Fruit fly (Drosophila melanogaster): ENCODE measurements around the gene Gp93.

Gene Gp93

dm6 chr3R:27948421-27948906, at the start of gene Gp93 (continued):
- no peak for TF ChIP-seq crp (GFP tag; optimal IDR thresholded peaks at IDR 0.05)
- no peak for TF ChIP-seq lov (optimal IDR thresholded peaks at IDR 0.05)
- no peak for TF ChIP-seq lov (GFP tag; IDR thresholded peaks at IDR 0.05)
- TF ChIP-seq CG43689 (GFP tag; IDR thresholded peaks at IDR 0.05): no peak
- TF ChIP-seq NC2α (GFP tag; optimal IDR thresholded peaks at IDR 0.05): peak; percentile 57
- TF ChIP-seq hkb (optimal IDR thresholded peaks at IDR 0.05): no peak
- no peak for TF ChIP-seq hkb (GFP tag; IDR thresholded peaks at IDR 0.05)
- no peak for TF ChIP-seq wek (GFP tag; optimal IDR thresholded peaks at IDR 0.05)
- TF ChIP-seq CoRest (tag; optimal IDR thresholded peaks at IDR 0.05): peak; percentile 74
- TF ChIP-seq bab2 (GFP tag; optimal IDR thresholded peaks at IDR 0.05): peak; percentile 39
- TF ChIP-seq nerfin-1 (tag; optimal IDR thresholded peaks at IDR 0.05): no peak
- peak; percentile 76; the same call in 2 of the 3 replicates for TF ChIP-seq ci (GFP tag; IDR thresholded peaks at IDR 0.05)
- TF ChIP-seq HmgD (GFP tag; optimal IDR thresholded peaks at IDR 0.05): peak; percentile 4
- no peak for TF ChIP-seq maf-S (GFP tag; optimal IDR thresholded peaks at IDR 0.05)
- no peak; the same call in 1 of the 2 replicates for TF ChIP-seq CG31441 (GFP tag; IDR thresholded peaks at IDR 0.05)
- peak; percentile 66 for TF ChIP-seq lilli (GFP tag; optimal IDR thresholded peaks at IDR 0.05)
- TF ChIP-seq stwl (tag; optimal IDR thresholded peaks at IDR 0.05): no peak
- TF ChIP-seq schlank (tag; optimal IDR thresholded peaks at IDR 0.05): no peak
- no peak; the same call in 1 of the 2 replicates for TF ChIP-seq CG32767 (GFP tag; IDR thresholded peaks at IDR 0.05)
- peak; percentile 41 for TF ChIP-seq NC2β (GFP tag; optimal IDR thresholded peaks at IDR 0.05)
- TF ChIP-seq Oaz (GFP tag; IDR thresholded peaks at IDR 0.05): peak; percentile 21; the same call in 1 of the 2 replicates
- TF ChIP-seq Asciz (GFP tag; optimal IDR thresholded peaks at IDR 0.05): no peak
- peak; percentile 44; the same call in 1 of the 3 replicates for TF ChIP-seq so (GFP tag; IDR thresholded peaks at IDR 0.05)
- TF ChIP-seq ERR (GFP tag; optimal IDR thresholded peaks at IDR 0.05): peak; percentile 35
- peak; percentile 55; the same call in 1 of the 2 replicates for TF ChIP-seq H2.0 (GFP tag; IDR thresholded peaks at IDR 0.05)
- TF ChIP-seq esg (GFP tag; conservative IDR thresholded peaks at IDR 0.05): peak; percentile 32; the same call in 1 of the 2 replicates
- TF ChIP-seq tap (tag; optimal IDR thresholded peaks at IDR 0.05): peak; percentile 50
- TF ChIP-seq CG17912 (GFP tag; optimal IDR thresholded peaks at IDR 0.05): no peak
- peak; percentile 54 for TF ChIP-seq ssp (GFP tag; IDR thresholded peaks at IDR 0.05)
- no peak for TF ChIP-seq CG3163 (GFP tag; optimal IDR thresholded peaks at IDR 0.05)
- no peak for TF ChIP-seq CG6854 (GFP tag; optimal IDR thresholded peaks at IDR 0.05)
- TF ChIP-seq fd3F (GFP tag; optimal IDR thresholded peaks at IDR 0.05): peak; percentile 42
- TF ChIP-seq gt (GFP tag; IDR thresholded peaks at IDR 0.05): no peak
- peak; percentile 53; the same call in 1 of the 2 replicates for TF ChIP-seq sisA (GFP tag; IDR thresholded peaks at IDR 0.05)
- TF ChIP-seq Side (GFP tag; optimal IDR thresholded peaks at IDR 0.05): no peak
- TF ChIP-seq HLH4C (GFP tag; IDR thresholded peaks at IDR 0.05; ENCODE audit: partially characterized antibody): no peak; the same call in 2 of the 3 replicates
- no peak for TF ChIP-seq Hmx (GFP tag; optimal IDR thresholded peaks at IDR 0.05)
- peak; percentile 46 for TF ChIP-seq E2f2 (GFP tag; IDR thresholded peaks at IDR 0.05)
- TF ChIP-seq Bgb (GFP tag; IDR thresholded peaks at IDR 0.05; ENCODE audit: partially characterized antibody): 0 out of 2 replicates have a peak, but pooled peaks have one; percentile 20
- peak; percentile 13 for TF ChIP-seq CG15514 (GFP tag; optimal IDR thresholded peaks at IDR 0.05)
- no peak for TF ChIP-seq disco-r (GFP tag; optimal IDR thresholded peaks at IDR 0.05)
- TF ChIP-seq CG17328 (GFP tag; IDR thresholded peaks at IDR 0.05): peak; percentile 67; the same call in 1 of the 2 replicates
- no peak for TF ChIP-seq CG7745 (tag; optimal IDR thresholded peaks at IDR 0.05)
- TF ChIP-seq Lhr (GFP tag; optimal IDR thresholded peaks at IDR 0.05): no peak
- TF ChIP-seq dmrt11E (tag; optimal IDR thresholded peaks at IDR 0.05): peak; percentile 69
- no peak for TF ChIP-seq CG18764 (GFP tag; optimal IDR thresholded peaks at IDR 0.05)
- no peak for TF ChIP-seq tup (GFP tag; optimal IDR thresholded peaks at IDR 0.05)
- TF ChIP-seq CG11456 (GFP tag; IDR thresholded peaks at IDR 0.05): 0 out of 3 replicates have a peak, but pooled peaks have one; percentile 43
- no peak for TF ChIP-seq Dfd (GFP tag; optimal IDR thresholded peaks at IDR 0.05)
- TF ChIP-seq CG13296 (GFP tag; optimal IDR thresholded peaks at IDR 0.05): peak; percentile 45
- peak; percentile 34 for TF ChIP-seq CG6765 (GFP tag; optimal IDR thresholded peaks at IDR 0.05)

All from whole organism, embryonic.